Worm (Caenorhabditis elegans): ENCODE results near the gene crh-1.

DNA sequence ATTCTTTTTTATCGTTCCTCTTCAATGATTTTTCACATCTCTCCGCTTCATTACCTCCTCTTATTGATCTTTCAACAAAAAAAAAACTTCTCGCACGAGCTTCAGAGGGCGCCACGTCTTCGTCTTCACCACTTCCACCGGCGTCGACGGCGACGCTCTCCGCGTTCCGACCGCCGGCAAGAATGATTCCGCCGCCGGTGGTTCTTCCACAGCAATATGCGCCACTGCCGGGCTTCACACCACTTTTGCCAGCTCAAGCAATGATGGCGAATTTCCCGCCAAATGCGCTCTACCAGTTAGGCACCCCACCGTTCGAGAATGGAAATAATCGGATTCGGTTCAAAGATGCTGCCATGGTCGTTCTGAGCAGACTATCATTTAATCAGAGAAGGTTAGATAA, 25.5 kb downstream of the crh-1 start:
- no peak for TF ChIP-seq him-1 (tag; optimal IDR thresholded peaks at IDR 0.05)
- TF ChIP-seq W03F9.2 (tag; optimal IDR thresholded peaks at IDR 0.05) = no peak
- no peak for TF ChIP-seq dao-5 (tag; optimal IDR thresholded peaks at IDR 0.05)

Measured in whole organism, L4/young adult.